Worm (Caenorhabditis elegans) whole organism, mixed stage, embryonic: ENCODE data around the gene irld-33.

Experiments
- bed-3 ChIP-seq: fragments of 200-800 bp; sonication (Bioruptor generic); optimal IDR thresholded peaks from 3 replicates; lab custom pipeline; 2018; ENCODE audit warnings: mild to moderate bottlenecking, missing genetic modification characterization, moderate library complexity, missing compliant biosample characterization
- ceh-39 ChIP-seq: fragments of 150-350 bp; optimal IDR thresholded peaks from 2 replicates; lab custom pipeline; 2014; ENCODE audit warnings: missing biosample characterization, missing genetic modification characterization
- ceh-43 ChIP-seq: fragments of 200-800 bp; sonication (Bioruptor generic); optimal IDR thresholded peaks from 2 replicates; lab custom pipeline; 2018; ENCODE audit warnings: mild to moderate bottlenecking, missing genetic modification characterization, moderate library complexity, missing compliant biosample characterization
- ceh-83 ChIP-seq: fragments of 200-800 bp; sonication (Bioruptor generic); optimal IDR thresholded peaks from 2 replicates; lab custom pipeline; 2018; ENCODE audit warnings: mild to moderate bottlenecking, missing genetic modification characterization, missing compliant biosample characterization
- ces-1 ChIP-seq: fragments of 150-350 bp; optimal IDR thresholded peaks from 2 replicates; lab custom pipeline; 2014; ENCODE audit warnings: missing biosample characterization, missing genetic modification reagents, missing genetic modification characterization
- cnd-1 ChIP-seq: fragments of 200-800 bp; sonication (Bioruptor generic); optimal IDR thresholded peaks from 2 replicates; lab custom pipeline; 2018; ENCODE audit warnings: mild to moderate bottlenecking, missing genetic modification characterization, missing compliant biosample characterization
- drap-1 ChIP-seq: fragments of 200-800 bp; sonication (Bioruptor generic); optimal IDR thresholded peaks from 3 replicates; lab custom pipeline; 2018; ENCODE audit warnings: mild to moderate bottlenecking, missing genetic modification characterization, missing compliant biosample characterization
- elt-1 ChIP-seq: sonication (generic microtip); optimal IDR thresholded peaks from 2 replicates; lab custom pipeline; 2017; ENCODE audit warnings: missing genetic modification characterization, mild to moderate bottlenecking, missing compliant biosample characterization, antibody characterized with exemption, moderate library complexity, borderline replicate concordance; ENCODE audit not compliant: insufficient read depth
- elt-3 ChIP-seq: fragments of 150-350 bp; optimal IDR thresholded peaks from 2 replicates; lab custom pipeline; 2014; ENCODE audit warnings: missing biosample characterization, missing genetic modification characterization
- flh-1 ChIP-seq: fragments of 200-800 bp; sonication (Bioruptor generic); optimal IDR thresholded peaks from 2 replicates; lab custom pipeline; 2018; ENCODE audit warnings: mild to moderate bottlenecking, missing genetic modification characterization, moderate library complexity, missing compliant biosample characterization
- ham-2 ChIP-seq: fragments of 200-800 bp; sonication (Bioruptor generic); optimal IDR thresholded peaks from 2 replicates; lab custom pipeline; 2018; ENCODE audit warnings: mild to moderate bottlenecking, missing genetic modification characterization, missing compliant biosample characterization
- hlh-1 ChIP-seq: fragments of 150-350 bp; optimal IDR thresholded peaks from 2 replicates; lab custom pipeline; 2014; ENCODE audit warnings: missing biosample characterization, missing genetic modification reagents, missing genetic modification characterization
- lsy-2 ChIP-seq: fragments of 150-350 bp; optimal IDR thresholded peaks from 2 replicates; lab custom pipeline; 2014; ENCODE audit warnings: missing biosample characterization, missing genetic modification characterization
- mab-5 ChIP-seq: fragments of 150-350 bp; optimal IDR thresholded peaks from 2 replicates; lab custom pipeline; 2014; ENCODE audit warnings: missing biosample characterization, missing genetic modification characterization
- mep-1 ChIP-seq: fragments of 150-350 bp; optimal IDR thresholded peaks from 2 replicates; lab custom pipeline; 2017; ENCODE audit warnings: missing biosample characterization, missing genetic modification reagents, missing genetic modification characterization, inconsistent platforms
- mls-2 ChIP-seq: sonication (generic microtip); optimal IDR thresholded peaks from 2 replicates; lab custom pipeline; 2016; ENCODE audit warnings: mild to moderate bottlenecking, missing genetic modification characterization, moderate library complexity, missing compliant biosample characterization
- nhr-12 ChIP-seq: fragments of 150-350 bp; optimal IDR thresholded peaks from 2 replicates; lab custom pipeline; 2014; ENCODE audit warnings: missing biosample characterization, missing genetic modification characterization
- nhr-2 ChIP-seq: fragments of 150-350 bp; optimal IDR thresholded peaks from 2 replicates; lab custom pipeline; 2014; ENCODE audit warnings: missing biosample characterization, missing genetic modification characterization
- nhr-237 ChIP-seq: fragments of 150-350 bp; optimal IDR thresholded peaks from 2 replicates; lab custom pipeline; 2014; ENCODE audit warnings: missing biosample characterization, missing genetic modification characterization
- nhr-28 ChIP-seq: fragments of 150-350 bp; optimal IDR thresholded peaks from 2 replicates; lab custom pipeline; 2014; ENCODE audit warnings: missing biosample characterization, missing genetic modification characterization
- sptf-1 ChIP-seq: sonication (generic microtip); optimal IDR thresholded peaks from 2 replicates; lab custom pipeline; 2017; ENCODE audit warnings: mild to moderate bottlenecking, missing genetic modification characterization, moderate library complexity, missing compliant biosample characterization
- tbx-8 ChIP-seq: fragments of 200-800 bp; sonication (Bioruptor generic); optimal IDR thresholded peaks from 2 replicates; lab custom pipeline; 2018; ENCODE audit warnings: mild to moderate bottlenecking, missing genetic modification characterization, moderate library complexity, missing compliant biosample characterization
- unc-120 ChIP-seq: sonication (generic microtip); optimal IDR thresholded peaks from 2 replicates; lab custom pipeline; 2017; ENCODE audit warnings: missing genetic modification characterization, missing compliant biosample characterization; ENCODE audit not compliant: poor library complexity, severe bottlenecking
- unc-39 ChIP-seq: fragments of 150-350 bp; optimal IDR thresholded peaks from 2 replicates; lab custom pipeline; 2014; ENCODE audit warnings: missing biosample characterization, missing genetic modification characterization
- zip-8 ChIP-seq: fragments of 150-350 bp; optimal IDR thresholded peaks from 2 replicates; lab custom pipeline; 2014; ENCODE audit warnings: missing biosample characterization, missing genetic modification characterization

Gene irld-33

DNA sequence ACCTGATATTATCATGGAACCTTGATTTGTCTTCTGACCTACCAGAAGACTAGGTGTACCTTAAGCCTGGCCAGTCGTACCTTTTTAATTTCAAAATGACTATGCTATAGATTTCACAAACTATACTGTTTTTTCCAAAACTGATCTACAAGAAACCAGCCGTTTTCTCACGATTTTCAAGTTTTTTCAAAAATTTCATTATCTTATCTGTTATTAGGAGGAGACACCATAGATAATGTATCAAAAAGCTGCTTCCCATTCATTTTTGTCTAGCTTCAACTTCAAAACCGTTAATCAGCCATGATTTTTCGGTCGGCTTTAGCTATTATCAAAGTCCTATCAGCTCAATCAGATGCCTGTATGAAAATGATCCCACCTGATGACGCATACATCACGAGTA, 3.7 kb downstream of the irld-33 start, which contains the start of gene F36H5.12:
Gene F36H5.12, plus strand, starts transcription at position 301 of the 400 bp plus-strand sequence.
- no peak for TF ChIP-seq nhr-237 (tag; lab: Kevin White, UChicago)
- no peak for TF ChIP-seq bed-3 (GFP tag; lab: Kevin White, UChicago)
- TF ChIP-seq ces-1 (GFP tag; lab: Kevin White, UChicago): no peak
- TF ChIP-seq, all 35 proteins: peak for 0

DNA sequence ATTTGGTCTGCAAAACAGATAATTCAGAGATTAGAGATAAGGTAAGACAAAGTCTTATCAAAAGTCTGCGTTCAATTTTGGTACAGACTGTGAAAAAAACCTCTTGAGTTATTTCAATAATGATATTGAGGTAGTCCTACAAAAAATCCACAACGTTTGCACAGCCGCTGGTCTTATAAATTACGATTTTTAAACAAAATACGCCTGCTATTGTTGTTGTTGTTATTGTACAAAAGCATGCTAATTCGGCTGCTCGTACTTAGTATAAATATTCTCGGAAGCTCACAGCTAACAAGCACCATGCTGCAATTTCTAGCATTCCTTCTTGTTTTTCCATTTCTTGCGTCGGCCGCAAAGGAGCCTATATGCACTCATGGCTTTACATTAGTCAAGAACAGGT, 5.3 kb downstream of the irld-33 start, which contains the start of gene clec-19:
Gene clec-19, plus strand, starts transcription at position 301 of the 400 bp plus-strand sequence.
- TF ChIP-seq mls-2 (tag; lab: Kevin White, UChicago): no peak
- TF ChIP-seq drap-1 (GFP tag; lab: Kevin White, UChicago): no peak
- TF ChIP-seq zip-8: no peak
- TF ChIP-seq sptf-1 (tag; lab: Kevin White, UChicago): no peak
- no peak for TF ChIP-seq bed-3 (GFP tag; lab: Kevin White, UChicago)
- no peak for TF ChIP-seq unc-120 (tag; lab: Kevin White, UChicago)
- no peak for TF ChIP-seq unc-39 (tag; lab: Kevin White, UChicago)
- no peak for TF ChIP-seq cnd-1
- TF ChIP-seq lsy-2: no peak
- no peak for TF ChIP-seq flh-1
- TF ChIP-seq nhr-2 (tag; lab: Kevin White, UChicago): no peak
- TF ChIP-seq nhr-237 (tag; lab: Kevin White, UChicago): no peak
- no peak for TF ChIP-seq ham-2 (GFP tag; lab: Kevin White, UChicago)
- no peak for TF ChIP-seq ces-1 (GFP tag; lab: Kevin White, UChicago)
- TF ChIP-seq tbx-8: no peak
- no peak for TF ChIP-seq mab-5
- no peak for TF ChIP-seq mep-1 (tag; lab: Kevin White, UChicago)
- TF ChIP-seq nhr-28 (tag; lab: Kevin White, UChicago): no peak
- TF ChIP-seq ceh-39 (tag; lab: Kevin White, UChicago): no peak

- no peak for TF ChIP-seq tbx-8
- no peak for TF ChIP-seq ceh-39 (tag; lab: Kevin White, UChicago)
- no peak for TF ChIP-seq bed-3 (GFP tag; lab: Kevin White, UChicago)
- TF ChIP-seq nhr-237 (tag; lab: Kevin White, UChicago): no peak
- TF ChIP-seq nhr-12 (tag; lab: Kevin White, UChicago): no peak
- TF ChIP-seq ceh-43: no peak
Observed at ce11 chrII:1750413-1750812, 11.6 kb downstream of the irld-33 start, which contains the start of the genes F36H5.13 and F36H5.8. F36H5.13 (minus strand) TSS chrII:1750513. F36H5.8 (minus strand) TSS chrII:1750686.

DNA sequence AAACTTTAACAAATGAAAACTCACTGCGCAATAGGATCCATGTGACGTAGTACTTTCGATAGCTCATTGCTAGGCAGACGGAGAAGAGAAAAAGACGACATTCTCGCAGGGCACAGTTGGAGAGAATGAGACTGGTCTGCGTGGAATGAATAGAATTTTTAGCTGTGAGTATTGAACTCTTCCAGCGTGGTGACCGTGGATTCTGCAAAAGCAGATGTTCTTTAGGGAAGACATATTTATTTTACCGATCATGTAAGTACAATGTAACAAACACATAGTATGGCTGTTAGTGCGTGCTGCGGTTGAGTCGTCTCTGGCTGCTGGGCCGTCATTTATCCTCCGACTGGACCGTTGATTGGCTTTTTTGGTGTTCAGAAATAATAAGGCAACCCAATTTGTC, 14.1 kb downstream of the irld-33 start, which contains the start of gene F36H5.9:
Gene F36H5.9, minus strand, starts transcription at position 101 of the 400 bp plus-strand sequence.
- TF ChIP-seq mls-2 (tag; lab: Kevin White, UChicago): no peak
- no peak for TF ChIP-seq tbx-8
- no peak for TF ChIP-seq ceh-83
- TF ChIP-seq elt-3 (tag; lab: Kevin White, UChicago): no peak
- TF ChIP-seq ceh-39 (tag; lab: Kevin White, UChicago): no peak
- no peak for TF ChIP-seq elt-1
- TF ChIP-seq nhr-12 (tag; lab: Kevin White, UChicago): no peak
- no peak for TF ChIP-seq hlh-1

ce11 chrII:1756072-1756471, 17.2 kb downstream of the irld-33 start, which contains the start of gene F36H5.17:
F36H5.17 (minus strand) TSS chrII:1756172.
- TF ChIP-seq mls-2 (tag; lab: Kevin White, UChicago) (no peak), drap-1 (GFP tag; lab: Kevin White, UChicago) (no peak)

DNA sequence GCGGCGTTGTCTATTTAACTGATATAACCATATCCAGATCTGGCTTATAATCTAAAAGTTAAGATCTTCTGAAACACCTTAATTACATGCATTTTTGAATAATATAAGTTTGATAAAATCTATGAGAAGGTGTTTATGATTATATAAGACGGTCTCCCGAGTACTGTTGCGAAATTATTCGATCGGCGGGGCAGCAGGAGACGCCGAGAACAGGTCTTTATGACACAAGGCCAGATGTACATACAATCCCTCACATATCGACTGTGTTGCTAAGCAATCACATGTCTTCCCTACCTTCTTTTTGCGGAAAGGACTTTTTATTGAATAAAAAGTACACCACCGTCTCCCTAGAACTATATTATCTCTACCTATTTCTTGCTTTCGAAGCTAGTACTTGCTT, 17.7 kb downstream of the irld-33 start, which contains the start of gene fbxb-53:
Gene fbxb-53, plus strand, starts transcription at position 301 of the 400 bp plus-strand sequence.
- TF ChIP-seq ces-1 (GFP tag; lab: Kevin White, UChicago) (no peak), ceh-39 (tag; lab: Kevin White, UChicago) (no peak), bed-3 (GFP tag; lab: Kevin White, UChicago) (no peak), elt-1 (peak; percentile 44), tbx-8 (no peak)

- TF ChIP-seq nhr-12 (tag; lab: Kevin White, UChicago) (no peak), ham-2 (GFP tag; lab: Kevin White, UChicago) (no peak), mab-5 (no peak), tbx-8 (no peak), zip-8 (peak; percentile 19)
Observed at ce11 chrII:1757033-1757432, 18.2 kb downstream of the irld-33 start, which contains the start of gene F36H5.10. F36H5.10 (plus strand) TSS chrII:1757333.
